Worm (Caenorhabditis elegans) whole organism, L3 larva: ENCODE measurements around the gene sea-1.

Source experiments
- aly-2 ChIP-seq: fragments of 150-350 bp; optimal IDR thresholded peaks from 2 replicates; lab custom pipeline; 2014; ENCODE audit warnings: missing biosample characterization, missing genetic modification characterization
- ama-1 ChIP-seq: fragments of 150-350 bp; optimal IDR thresholded peaks from 2 replicates; lab custom pipeline; 2018
- egl-5 ChIP-seq: fragments of 150-350 bp; optimal IDR thresholded peaks from 2 replicates; lab custom pipeline; 2017; ENCODE audit warnings: missing biosample characterization, missing genetic modification reagents, missing genetic modification characterization, inconsistent platforms
- nhr-12 ChIP-seq: fragments of 150-350 bp; optimal IDR thresholded peaks from 2 replicates; lab custom pipeline; 2014; ENCODE audit warnings: missing biosample characterization, missing genetic modification characterization
- nhr-237 ChIP-seq: fragments of 150-350 bp; optimal IDR thresholded peaks from 2 replicates; lab custom pipeline; 2014; ENCODE audit warnings: missing biosample characterization, missing genetic modification characterization
- nhr-28 ChIP-seq: fragments of 150-350 bp; optimal IDR thresholded peaks from 2 replicates; lab custom pipeline; 2014; ENCODE audit warnings: missing biosample characterization, missing genetic modification characterization
- pha-4 ChIP-seq: fragments of 150-350 bp; optimal IDR thresholded peaks from 2 replicates; lab custom pipeline; 2014; ENCODE audit warnings: missing biosample characterization, missing genetic modification reagents, missing genetic modification characterization
- zag-1 ChIP-seq: fragments of 150-350 bp; optimal IDR thresholded peaks from 2 replicates; lab custom pipeline; 2014; ENCODE audit warnings: missing biosample characterization, missing genetic modification characterization
- ztf-4 ChIP-seq: fragments of 150-350 bp; optimal IDR thresholded peaks from 2 replicates; lab custom pipeline; 2014; ENCODE audit warnings: missing biosample characterization, missing genetic modification characterization

ce11 chrII:3699591-3699990 lies 26.2 kb upstream of the sea-1 start, which contains the start of gene srx-104:
- no peak for TF ChIP-seq zag-1 (tag; lab: Kevin White, UChicago)
- TF ChIP-seq pha-4, result no peak
- TF ChIP-seq nhr-237, result no peak
- no peak for TF ChIP-seq nhr-12 (tag; lab: Kevin White, UChicago)
- no peak for TF ChIP-seq nhr-28
- TF ChIP-seq aly-2, result no peak
- TF ChIP-seq ztf-4 (tag; lab: Kevin White, UChicago), result no peak
- TF ChIP-seq ama-1 (lab: Kevin White, UChicago), result no peak
- no peak for TF ChIP-seq egl-5
